Worm (Caenorhabditis elegans) whole organism, L4 larva: ENCODE results near the gene lbp-2.

Experiments used
- F49E8.2 ChIP-seq: sonication (generic microtip); optimal IDR thresholded peaks from 2 replicates; lab custom pipeline; 2016; ENCODE audit warnings: missing compliant biosample characterization, mild to moderate bottlenecking, missing genetic modification characterization, borderline replicate concordance
- R02D3.7 ChIP-seq: fragments of 150-350 bp; sonication (generic microtip); optimal IDR thresholded peaks from 3 replicates; lab custom pipeline; 2014; ENCODE audit warnings: missing biosample characterization, missing genetic modification characterization
- ZK337.2 ChIP-seq: fragments of 200-800 bp; sonication (Bioruptor generic); IDR thresholded peaks from 2 replicates; pipeline ENCODE4 v1.3.6; 2022; ENCODE audit warnings: missing genetic modification reagents, missing genetic modification characterization, missing compliant biosample characterization
- ZK546.5 ChIP-seq, 2 experiments: sonication (generic microtip); optimal IDR thresholded peaks; 2 replicates each; lab custom pipeline; 2017; ENCODE audit warnings: missing biosample characterization in 2 of 2, missing genetic modification characterization in 2 of 2
- arid-1 ChIP-seq: fragments of 200-800 bp; sonication (Bioruptor generic); conservative IDR thresholded peaks from 2 replicates; pipeline ENCODE4 v1.3.6; 2022; ENCODE audit warnings: missing genetic modification reagents, missing genetic modification characterization, missing compliant biosample characterization
- ceh-32 ChIP-seq: sonication (generic microtip); optimal IDR thresholded peaks from 2 replicates; lab custom pipeline; 2016; ENCODE audit warnings: mild to moderate bottlenecking, missing genetic modification characterization, missing compliant biosample characterization; ENCODE audit not compliant: poor library complexity
- ceh-62 ChIP-seq: sonication (generic microtip); optimal IDR thresholded peaks from 2 replicates; lab custom pipeline; 2017; ENCODE audit warnings: missing biosample characterization, missing genetic modification characterization
- ctbp-1 ChIP-seq: fragments of 200-800 bp; sonication (Bioruptor generic); IDR thresholded peaks from 2 replicates; pipeline ENCODE4 v1.3.6; 2022; ENCODE audit warnings: missing genetic modification reagents, missing genetic modification characterization, missing compliant biosample characterization
- dmd-6 ChIP-seq: fragments of 200-800 bp; sonication (Bioruptor generic); IDR thresholded peaks from 2 replicates; pipeline ENCODE4 v1.3.6; 2022; ENCODE audit warnings: missing genetic modification reagents, missing genetic modification characterization, missing compliant biosample characterization
- dmd-8 ChIP-seq: fragments of 200-800 bp; sonication (Bioruptor generic); IDR thresholded peaks from 2 replicates; pipeline ENCODE4 v1.3.6; 2022; ENCODE audit warnings: missing genetic modification characterization, missing compliant biosample characterization
- dmd-9 ChIP-seq: fragments of 200-800 bp; sonication (Bioruptor generic); IDR thresholded peaks from 2 replicates; pipeline ENCODE4 v1.3.6; 2022; ENCODE audit warnings: missing genetic modification reagents, missing genetic modification characterization, missing compliant biosample characterization
- duxl-1 ChIP-seq: sonication (generic microtip); optimal IDR thresholded peaks from 2 replicates; lab custom pipeline; 2016; ENCODE audit warnings: mild to moderate bottlenecking, missing genetic modification characterization, moderate library complexity, missing compliant biosample characterization; ENCODE audit not compliant: poor library complexity
- egl-27 ChIP-seq: sonication (generic microtip); optimal IDR thresholded peaks from 3 replicates; lab custom pipeline; 2017; ENCODE audit warnings: missing biosample characterization, missing genetic modification reagents, missing genetic modification characterization
- fkh-10 ChIP-seq: fragments of 150-350 bp; optimal IDR thresholded peaks from 2 replicates; lab custom pipeline; 2014; ENCODE audit warnings: missing biosample characterization, missing genetic modification reagents, missing genetic modification characterization
- fos-1 ChIP-seq: fragments of 150-350 bp; optimal IDR thresholded peaks from 2 replicates; lab custom pipeline; 2014; ENCODE audit warnings: missing biosample characterization, missing genetic modification characterization
- gei-8 ChIP-seq: fragments of 200-800 bp; sonication (Bioruptor generic); optimal IDR thresholded peaks from 2 replicates; lab custom pipeline; 2018; ENCODE audit warnings: mild to moderate bottlenecking, missing genetic modification characterization, missing compliant biosample characterization
- hif-1 ChIP-seq, 2 experiments: sonication (generic microtip); optimal IDR thresholded peaks; 2 replicates each; lab custom pipeline; 2016 to 2017; ENCODE audit warnings: missing compliant biosample characterization in 2 of 2, missing genetic modification characterization in 2 of 2, missing genetic modification reagents in 2 of 2, missing genotype in 2 of 2, mild to moderate bottlenecking in 1 of 2
- hlh-11 ChIP-seq: fragments of 200-800 bp; sonication (Bioruptor generic); optimal IDR thresholded peaks from 2 replicates; lab custom pipeline; 2018; ENCODE audit warnings: mild to moderate bottlenecking, missing genetic modification characterization, missing compliant biosample characterization
- hmg-1.1 ChIP-seq: fragments of 200-800 bp; sonication (Bioruptor generic); IDR thresholded peaks from 2 replicates; pipeline ENCODE4 v1.3.6; 2022; ENCODE audit warnings: missing genetic modification reagents, missing genetic modification characterization, missing compliant biosample characterization
- lin-1 ChIP-seq: fragments of 200-800 bp; sonication (Bioruptor generic); IDR thresholded peaks from 2 replicates; pipeline ENCODE4 v1.3.6; 2022; ENCODE audit warnings: missing genetic modification reagents, missing genetic modification characterization, missing compliant biosample characterization
- lin-13 ChIP-seq: fragments of 150-350 bp; optimal IDR thresholded peaks from 2 replicates; lab custom pipeline; 2014; ENCODE audit warnings: missing biosample characterization, missing genetic modification reagents, missing genetic modification characterization
- lin-38 ChIP-seq: fragments of 200-800 bp; sonication (Bioruptor generic); IDR thresholded peaks from 2 replicates; pipeline ENCODE4 v1.3.6; 2022; ENCODE audit warnings: missing genetic modification reagents, missing genetic modification characterization, missing compliant biosample characterization
- lir-3 ChIP-seq: sonication (generic microtip); optimal IDR thresholded peaks from 2 replicates; lab custom pipeline; 2016; ENCODE audit warnings: mild to moderate bottlenecking, missing genetic modification characterization, missing compliant biosample characterization
- mdl-1 ChIP-seq, 2 experiments: fragments of 150-350 bp in 1 of 2; sonication (generic microtip) in 1 of 2; optimal IDR thresholded peaks; 2 replicates each; lab custom pipeline; 2014 to 2017; ENCODE audit warnings: missing biosample characterization in 2 of 2, missing genetic modification characterization in 2 of 2
- mep-1 ChIP-seq: fragments of 150-350 bp; sonication (generic microtip); optimal IDR thresholded peaks from 3 replicates; lab custom pipeline; 2014; ENCODE audit warnings: missing biosample characterization, missing genetic modification characterization
- mes-2 ChIP-seq: sonication (generic microtip); optimal IDR thresholded peaks from 2 replicates; lab custom pipeline; 2016; ENCODE audit warnings: missing genotype, mild to moderate bottlenecking, missing genetic modification characterization, missing compliant biosample characterization; ENCODE audit not compliant: poor library complexity, severe bottlenecking
- mxl-2 ChIP-seq: fragments of 200-800 bp; sonication (Bioruptor generic); conservative IDR thresholded peaks from 2 replicates; pipeline ENCODE4 v1.3.6; 2022; ENCODE audit warnings: missing genetic modification reagents, missing genetic modification characterization, missing compliant biosample characterization
- nhr-10 ChIP-seq: fragments of 150-350 bp; optimal IDR thresholded peaks from 2 replicates; lab custom pipeline; 2014; ENCODE audit warnings: missing biosample characterization, missing genetic modification characterization
- nhr-11 ChIP-seq: fragments of 150-350 bp; optimal IDR thresholded peaks from 2 replicates; lab custom pipeline; 2014; ENCODE audit warnings: missing biosample characterization, missing genetic modification characterization
- nhr-25 ChIP-seq: sonication (generic microtip); optimal IDR thresholded peaks from 2 replicates; lab custom pipeline; 2017; ENCODE audit warnings: missing genetic modification characterization, mild to moderate bottlenecking, missing compliant biosample characterization, antibody characterized with exemption, moderate library complexity, borderline replicate concordance; ENCODE audit not compliant: insufficient read depth
- nhr-41 ChIP-seq: fragments of 200-800 bp; sonication (Bioruptor generic); IDR thresholded peaks from 2 replicates; pipeline ENCODE4 v1.3.6; 2022; ENCODE audit warnings: missing genetic modification reagents, missing genetic modification characterization, missing compliant biosample characterization
- nhr-6 ChIP-seq: fragments of 150-350 bp; optimal IDR thresholded peaks from 2 replicates; lab custom pipeline; 2014; ENCODE audit warnings: missing biosample characterization, missing genetic modification characterization
- nhr-76 ChIP-seq: fragments of 150-350 bp; optimal IDR thresholded peaks from 2 replicates; lab custom pipeline; 2014; ENCODE audit warnings: missing biosample characterization, missing genetic modification characterization
- pha-4 ChIP-seq, 2 experiments: fragments of 150-350 bp in 1 of 2; fragments of 200-800 bp in 1 of 2; sonication (Bioruptor generic) in 1 of 2; IDR thresholded peaks in 1 of 2; optimal IDR thresholded peaks in 1 of 2; 2 replicates each; pipeline versions ENCODE4 v1.3.6 to Lab custom; 2014 to 2022; ENCODE audit warnings: missing genetic modification characterization in 2 of 2, missing genetic modification reagents in 2 of 2, missing biosample characterization in 1 of 2, missing compliant biosample characterization in 1 of 2
- pqm-1 ChIP-seq: sonication (generic microtip); optimal IDR thresholded peaks from 2 replicates; lab custom pipeline; 2017; ENCODE audit warnings: missing biosample characterization, missing genetic modification characterization
- saeg-2 ChIP-seq: fragments of 200-800 bp; sonication (Bioruptor generic); IDR thresholded peaks from 2 replicates; pipeline ENCODE4 v1.3.6; 2022; ENCODE audit warnings: missing genetic modification reagents, missing genetic modification characterization, missing compliant biosample characterization
- skn-1 ChIP-seq: fragments of 150-350 bp; optimal IDR thresholded peaks from 2 replicates; lab custom pipeline; 2014; ENCODE audit warnings: missing biosample characterization, missing genetic modification characterization
- snpc-4 ChIP-seq: fragments of 150-350 bp; optimal IDR thresholded peaks from 2 replicates; lab custom pipeline; 2014; ENCODE audit warnings: missing biosample characterization, missing genetic modification characterization
- tag-97 ChIP-seq: fragments of 200-800 bp; sonication (Bioruptor generic); IDR thresholded peaks from 2 replicates; pipeline ENCODE4 v1.3.6; 2022; ENCODE audit warnings: missing genetic modification characterization, missing compliant biosample characterization
- tra-1 ChIP-seq: fragments of 200-800 bp; sonication (Bioruptor generic); IDR thresholded peaks from 2 replicates; pipeline ENCODE4 v1.3.6; 2022; ENCODE audit warnings: missing genetic modification reagents, missing genetic modification characterization, missing compliant biosample characterization
- unc-130 ChIP-seq: sonication (generic microtip); optimal IDR thresholded peaks from 2 replicates; lab custom pipeline; 2016; ENCODE audit warnings: missing genetic modification reagents, missing genetic modification characterization, missing compliant biosample characterization
- unc-62 ChIP-seq, 3 experiments: fragments of 150-350 bp in 1 of 3; sonication (generic microtip); optimal IDR thresholded peaks in 2 of 3; peaks in 1 of 3; 1 replicate in 1 of 3; 2 replicates in 2 of 3; lab custom pipeline; 2014 to 2017; ENCODE audit warnings: missing biosample characterization in 3 of 3, missing genetic modification characterization in 3 of 3, missing genetic modification reagents in 3 of 3, missing genotype in 1 of 3
- zag-1 ChIP-seq: fragments of 150-350 bp; optimal IDR thresholded peaks from 2 replicates; lab custom pipeline; 2014; ENCODE audit warnings: missing biosample characterization, missing genetic modification characterization
- zfp-2 ChIP-seq: sonication (generic microtip); optimal IDR thresholded peaks from 2 replicates; lab custom pipeline; 2016; ENCODE audit warnings: mild to moderate bottlenecking, missing genetic modification characterization, missing compliant biosample characterization
- zfp-3 ChIP-seq: fragments of 200-800 bp; sonication (Bioruptor generic); conservative IDR thresholded peaks from 2 replicates; pipeline ENCODE4 v1.3.6; 2022; ENCODE audit warnings: missing genetic modification reagents, missing genetic modification characterization, missing compliant biosample characterization
- zip-11 ChIP-seq: fragments of 200-800 bp; sonication (Bioruptor generic); IDR thresholded peaks from 2 replicates; pipeline ENCODE4 v1.3.6; 2022; ENCODE audit warnings: missing genetic modification characterization, missing compliant biosample characterization
- zip-2 ChIP-seq: fragments of 150-350 bp; optimal IDR thresholded peaks from 2 replicates; lab custom pipeline; 2014; ENCODE audit warnings: missing biosample characterization, missing genetic modification characterization
- ztf-11 ChIP-seq: fragments of 150-350 bp; optimal IDR thresholded peaks from 2 replicates; lab custom pipeline; 2014; ENCODE audit warnings: missing biosample characterization, missing genetic modification characterization
- ztf-7 ChIP-seq: fragments of 150-350 bp; optimal IDR thresholded peaks from 2 replicates; lab custom pipeline; 2014; ENCODE audit warnings: missing biosample characterization, missing genetic modification characterization

lbp-2 gene

DNA sequence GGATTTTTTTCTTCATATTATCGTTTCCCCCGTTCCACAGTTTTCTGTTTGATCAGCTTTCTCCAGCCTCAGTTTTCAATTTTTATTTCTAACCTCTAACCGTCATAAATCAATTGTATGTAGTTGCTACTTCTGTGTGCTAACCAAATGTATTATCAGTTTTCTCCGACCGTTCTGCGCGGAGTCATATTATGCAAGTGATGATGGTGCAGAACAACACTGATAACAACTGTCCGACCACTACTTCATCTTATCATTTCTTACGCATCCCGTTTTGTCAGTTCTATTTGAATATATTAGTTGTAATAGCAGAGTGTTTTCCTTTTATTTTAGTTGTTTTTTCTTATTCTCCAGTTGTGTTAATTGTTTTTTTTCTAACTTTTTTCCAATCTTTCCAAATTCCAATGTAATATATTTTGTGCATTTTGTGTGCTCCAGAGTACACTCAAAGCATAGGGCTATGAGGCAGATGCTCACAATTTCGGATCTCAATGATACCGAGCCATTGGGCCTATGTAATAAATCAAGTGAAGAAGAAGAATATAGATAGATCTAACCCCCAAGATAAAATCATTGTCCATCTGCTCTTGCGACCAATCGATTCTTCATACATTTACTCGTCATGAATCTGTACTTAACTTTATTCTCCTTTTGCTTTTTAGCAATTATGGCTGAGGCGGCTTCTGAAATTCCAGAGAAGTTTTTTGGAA is 3.5 kb upstream of the lbp-2 start, which contains the start of gene lbp-3 (continued):
- TF ChIP-seq gei-8 (GFP tag; lab: Kevin White, UChicago) (no peak), dmd-8 (GFP tag; lab: Robert Waterston, UW) (no peak), zip-11 (GFP tag; lab: Robert Waterston, UW) (no peak), mep-1 (tag; lab: Kevin White, UChicago) (peak; percentile 24), zip-2 (no peak), mes-2 (tag; lab: Kevin White, UChicago) (no peak), fkh-10 (GFP tag; lab: Kevin White, UChicago) (no peak), pqm-1 (tag; lab: Kevin White, UChicago) (peak; percentile 98), tag-97 (no peak), ceh-62 (tag; lab: Kevin White, UChicago) (no peak), snpc-4 (no peak), ZK337.2 (no peak), lin-38 (GFP tag; lab: Robert Waterston, UW) (no peak), ztf-7 (peak; percentile 98), unc-62 (GFP tag; optimal IDR thresholded peaks at IDR 0.05 in 1 of 2; lab: Kevin White, UChicago) (peak in 1 of 2 experiments; percentile 86), unc-62 (tag; optimal IDR thresholded peaks at IDR 0.05; lab: Kevin White, UChicago) (no peak), nhr-6 (tag; lab: Kevin White, UChicago) (no peak), skn-1 (tag; lab: Kevin White, UChicago) (no peak), nhr-76 (no peak), ztf-11 (tag; lab: Kevin White, UChicago) (no peak), mxl-2 (GFP tag; lab: Robert Waterston, UW) (no peak), lin-1 (peak; percentile 61; the same call in 1 of the 2 replicates), unc-130 (no peak), R02D3.7 (tag; lab: Kevin White, UChicago) (no peak), zfp-3 (GFP tag; lab: Robert Waterston, UW) (no peak), duxl-1 (tag; lab: Kevin White, UChicago) (no peak), egl-27 (tag; lab: Kevin White, UChicago) (no peak), lir-3 (tag; lab: Kevin White, UChicago) (no peak), ceh-32 (tag; lab: Kevin White, UChicago) (no peak), nhr-41 (GFP tag; lab: Robert Waterston, UW) (no peak), saeg-2 (GFP tag; lab: Robert Waterston, UW) (no peak), dmd-9 (no peak), nhr-11 (no peak), mdl-1 (tag; optimal IDR thresholded peaks at IDR 0.05; lab: Kevin White, UChicago) (peak in 1 of 2 experiments; percentile 2), F49E8.2 (tag; lab: Kevin White, UChicago) (no peak), hlh-11 (tag; lab: Kevin White, UChicago) (peak; percentile 78), nhr-25 (tag; lab: Kevin White, UChicago) (no peak), zag-1 (no peak), zfp-2 (no peak), fos-1 (tag; lab: Kevin White, UChicago) (no peak), pha-4 (GFP tag; IDR thresholded peaks at IDR 0.05; lab: Robert Waterston, UW) (no peak), pha-4 (tag; optimal IDR thresholded peaks at IDR 0.05; lab: Kevin White, UChicago) (no peak), arid-1 (no peak), dmd-6 (GFP tag; lab: Robert Waterston, UW) (peak; percentile 61), tra-1 (GFP tag; lab: Robert Waterston, UW) (no peak), lin-13 (GFP tag; lab: Kevin White, UChicago) (no peak), hif-1 (tag; optimal IDR thresholded peaks at IDR 0.05; lab: Kevin White, UChicago) (no peak), hmg-1.1 (no peak), nhr-10 (no peak), ZK546.5 (tag; optimal IDR thresholded peaks at IDR 0.05; lab: Kevin White, UChicago) (no peak), ctbp-1 (GFP tag; lab: Robert Waterston, UW) (no peak)
